Fruit fly (Drosophila melanogaster) Kc167 (cell line): Measurements from ENCODE around the gene CG7017.

Source experiments
- h ChIP-seq: fragments of >200 bp; optimal IDR thresholded peaks from 3 replicates; lab custom pipeline; 2018; ENCODE audit warnings: missing external identifiers
- insv ChIP-seq: fragments of >200 bp; optimal IDR thresholded peaks from 3 replicates; lab custom pipeline; 2018; ENCODE audit warnings: missing external identifiers
- psq ChIP-seq: fragments of >200 bp; optimal IDR thresholded peaks from 2 replicates; lab custom pipeline; 2017; ENCODE audit warnings: missing external identifiers

DNA sequence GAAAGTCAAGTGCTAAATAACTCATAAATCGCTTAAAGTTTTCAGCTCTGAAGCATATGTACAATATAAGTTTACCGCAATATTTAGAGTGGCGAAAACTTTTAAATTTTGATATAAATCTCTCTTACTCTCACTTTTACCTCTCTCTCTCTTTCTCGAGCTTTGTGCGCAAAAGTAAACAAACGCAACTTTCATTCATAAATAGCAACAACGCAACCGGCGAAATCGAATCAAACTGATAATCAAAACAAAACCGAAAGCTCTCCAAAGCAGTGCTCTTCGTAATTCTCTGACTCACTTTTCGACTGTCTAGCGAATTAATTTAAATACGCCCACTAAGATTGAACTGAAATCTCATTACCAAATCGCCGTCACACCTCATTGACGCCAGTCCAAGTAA, 26.0 kb downstream of the CG7017 start:
- TF ChIP-seq psq (no peak), insv (lab: Kevin White, UChicago) (no peak), h (no peak)
